Fruit fly (Drosophila melanogaster) whole organism, embryonic: ENCODE measurements around the gene CG7362.

Experiments used
- BEAF-32 ChIP-seq: fragments of 200-800 bp; sonication (Bioruptor generic); optimal IDR thresholded peaks from 3 replicates; lab custom pipeline; 2017; ENCODE audit warnings: missing biosample characterization, missing genetic modification characterization, mild to moderate bottlenecking, moderate library complexity, missing genetic modification reagents
- CG10147 ChIP-seq: fragments of 200-800 bp; sonication (Bioruptor generic); optimal IDR thresholded peaks from 2 replicates; lab custom pipeline; 2019; ENCODE audit warnings: missing biosample characterization, mild to moderate bottlenecking, missing genetic modification characterization, moderate library complexity
- CG10267 ChIP-seq: fragments of 200-800 bp; sonication (Bioruptor generic); optimal IDR thresholded peaks from 2 replicates; lab custom pipeline; 2018; ENCODE audit warnings: missing biosample characterization, mild to moderate bottlenecking, missing genetic modification characterization, moderate library complexity
- CG10565 ChIP-seq: fragments of 200-800 bp; sonication (Bioruptor generic); optimal IDR thresholded peaks from 3 replicates; lab custom pipeline; 2016; ENCODE audit warnings: missing biosample characterization, mild to moderate bottlenecking, missing genetic modification characterization
- CG11398 ChIP-seq: fragments of 200-800 bp; sonication (Bioruptor generic); optimal IDR thresholded peaks from 2 replicates; lab custom pipeline; 2016; ENCODE audit warnings: missing biosample characterization, missing genetic modification characterization
- CG12104 ChIP-seq: fragments of 200-800 bp; sonication (Bioruptor generic); optimal IDR thresholded peaks from 3 replicates; lab custom pipeline; 2016; ENCODE audit warnings: missing biosample characterization, missing genetic modification characterization
- CG12299 ChIP-seq: fragments of 200-800 bp; sonication (Bioruptor generic); optimal IDR thresholded peaks from 2 replicates; lab custom pipeline; 2018; ENCODE audit warnings: missing biosample characterization, mild to moderate bottlenecking, missing genetic modification characterization
- CG13424 ChIP-seq: fragments of 200-800 bp; sonication (Bioruptor generic); optimal IDR thresholded peaks from 2 replicates; lab custom pipeline; 2019; ENCODE audit warnings: missing biosample characterization, mild to moderate bottlenecking, missing genetic modification characterization, moderate library complexity
- CG13624 ChIP-seq: fragments of 200-800 bp; sonication (Bioruptor generic); optimal IDR thresholded peaks from 2 replicates; lab custom pipeline; 2016; ENCODE audit warnings: missing biosample characterization, missing genetic modification characterization
- CG13894 ChIP-seq: fragments of 200-800 bp; sonication (Bioruptor generic); optimal IDR thresholded peaks from 3 replicates; lab custom pipeline; 2018; ENCODE audit warnings: missing biosample characterization, mild to moderate bottlenecking, missing genetic modification characterization, moderate library complexity
- CG14965 ChIP-seq: fragments of 200-800 bp; sonication (Bioruptor generic); optimal IDR thresholded peaks from 2 replicates; lab custom pipeline; 2016; ENCODE audit warnings: missing biosample characterization, missing genetic modification characterization, borderline replicate concordance
- CG2129 ChIP-seq: fragments of 200-800 bp; sonication (Bioruptor generic); IDR thresholded peaks from 2 replicates; pipeline ENCODE4 v1.3.6; 2022; ENCODE audit warnings: missing biosample characterization, missing genetic modification characterization; ENCODE audit not compliant: partially characterized antibody
- CG30020 ChIP-seq: fragments of 200-800 bp; optimal IDR thresholded peaks from 2 replicates; lab custom pipeline; 2019; ENCODE audit warnings: missing biosample characterization, mild to moderate bottlenecking, missing genetic modification characterization, moderate library complexity
- CG34224 ChIP-seq: fragments of 200-800 bp; sonication (Bioruptor generic); IDR thresholded peaks from 3 replicates; pipeline ENCODE4 v1.3.6; 2022; ENCODE audit warnings: missing biosample characterization, missing genetic modification characterization; ENCODE audit not compliant: partially characterized antibody
- CG3726 ChIP-seq: fragments of 200-800 bp; sonication (Bioruptor generic); IDR thresholded peaks from 3 replicates; pipeline ENCODE4, ENCODE4 v1.3.6; 2022; ENCODE audit warnings: missing biosample characterization, missing genetic modification characterization
- CG4282 ChIP-seq: fragments of 200-800 bp; sonication (Bioruptor generic); optimal IDR thresholded peaks from 2 replicates; lab custom pipeline; 2016; ENCODE audit warnings: missing biosample characterization, missing genetic modification characterization
- CG4328 ChIP-seq: fragments of 200-800 bp; sonication (Bioruptor generic); optimal IDR thresholded peaks from 3 replicates; lab custom pipeline; 2017; ENCODE audit warnings: missing biosample characterization, missing genetic modification reagents, missing genetic modification characterization
- CG6765 ChIP-seq: fragments of 200-800 bp; sonication (Bioruptor generic); optimal IDR thresholded peaks from 3 replicates; lab custom pipeline; 2017; ENCODE audit warnings: missing biosample characterization, mild to moderate bottlenecking, missing genetic modification characterization
- CG9215 ChIP-seq: fragments of 200-800 bp; sonication (Bioruptor generic); IDR thresholded peaks from 2 replicates; pipeline ENCODE4 v1.3.6; 2022; ENCODE audit warnings: missing biosample characterization, missing genetic modification characterization
- CG9727 ChIP-seq: fragments of 200-800 bp; sonication (Bioruptor generic); optimal IDR thresholded peaks from 3 replicates; lab custom pipeline; 2017; ENCODE audit warnings: missing biosample characterization, mild to moderate bottlenecking, missing genetic modification characterization
- D ChIP-seq, 2 experiments: fragments of 200-800 bp in 1 of 2; fragments of >200 bp in 1 of 2; sonication (Bioruptor generic) in 1 of 2; optimal IDR thresholded peaks; 2 replicates in 1 of 2; 3 replicates in 1 of 2; lab custom pipeline; 2017; ENCODE audit warnings: mild to moderate bottlenecking in 1 of 2, missing biosample characterization in 1 of 2, missing genetic modification characterization in 1 of 2, missing genetic modification reagents in 1 of 2
- Elba2 ChIP-seq: fragments of 200-800 bp; sonication (Bioruptor generic); optimal IDR thresholded peaks from 3 replicates; lab custom pipeline; 2016; ENCODE audit warnings: missing biosample characterization, missing genetic modification characterization
- Fer1 ChIP-seq: fragments of 200-800 bp; sonication (Bioruptor generic); optimal IDR thresholded peaks from 2 replicates; lab custom pipeline; 2017; ENCODE audit warnings: missing biosample characterization, mild to moderate bottlenecking, missing genetic modification characterization
- Kr ChIP-seq: fragments of 200-800 bp; sonication (Bioruptor generic); optimal IDR thresholded peaks from 2 replicates; lab custom pipeline; 2017; ENCODE audit warnings: missing biosample characterization, mild to moderate bottlenecking, missing genetic modification characterization
- Lhr ChIP-seq: fragments of 200-800 bp; sonication (Bioruptor generic); optimal IDR thresholded peaks from 3 replicates; lab custom pipeline; 2017; ENCODE audit warnings: mild to moderate bottlenecking, missing biosample characterization, missing genetic modification reagents, missing genetic modification characterization
- PHDP ChIP-seq: fragments of 200-800 bp; sonication (Bioruptor generic); optimal IDR thresholded peaks from 3 replicates; lab custom pipeline; 2018; ENCODE audit warnings: missing biosample characterization, mild to moderate bottlenecking, missing genetic modification characterization, moderate library complexity
- Sry-δ ChIP-seq: fragments of 200-800 bp; sonication (Bioruptor generic); optimal IDR thresholded peaks from 2 replicates; lab custom pipeline; 2016; ENCODE audit warnings: missing biosample characterization, missing genetic modification characterization
- Taf1 ChIP-seq: fragments of 200-800 bp; sonication (Bioruptor generic); IDR thresholded peaks from 2 replicates; pipeline ENCODE4 v1.3.6; 2022; ENCODE audit warnings: missing biosample characterization, missing genetic modification characterization
- az2 ChIP-seq: fragments of 200-800 bp; sonication (Bioruptor generic); optimal IDR thresholded peaks from 3 replicates; lab custom pipeline; 2016; ENCODE audit warnings: missing biosample characterization, missing genetic modification characterization
- bbx ChIP-seq: fragments of 200-800 bp; sonication (Bioruptor generic); IDR thresholded peaks from 2 replicates; pipeline ENCODE4 v1.3.6; 2022; ENCODE audit warnings: missing biosample characterization, missing genetic modification characterization; ENCODE audit not compliant: partially characterized antibody
- bowl ChIP-seq: fragments of 200-800 bp; sonication (Bioruptor generic); IDR thresholded peaks from 2 replicates; pipeline ENCODE4 v1.3.6; 2022; ENCODE audit warnings: missing biosample characterization, missing genetic modification characterization
- chn ChIP-seq: fragments of 200-800 bp; sonication (Bioruptor generic); optimal IDR thresholded peaks from 2 replicates; lab custom pipeline; 2016; ENCODE audit warnings: missing biosample characterization, missing genetic modification characterization
- dmrt99B ChIP-seq: fragments of 200-800 bp; sonication (Bioruptor generic); optimal IDR thresholded peaks from 2 replicates; lab custom pipeline; 2018; ENCODE audit warnings: missing biosample characterization, mild to moderate bottlenecking, missing genetic modification characterization, moderate library complexity
- ewg ChIP-seq: fragments of 200-800 bp; sonication (Bioruptor generic); optimal IDR thresholded peaks from 3 replicates; lab custom pipeline; 2017; ENCODE audit warnings: mild to moderate bottlenecking, missing biosample characterization, missing genetic modification reagents, missing genetic modification characterization
- fd64A ChIP-seq: fragments of 200-800 bp; sonication (Bioruptor generic); optimal IDR thresholded peaks from 3 replicates; lab custom pipeline; 2018; ENCODE audit warnings: missing biosample characterization, mild to moderate bottlenecking, missing genetic modification characterization
- gsb ChIP-seq: fragments of 200-800 bp; sonication (Bioruptor generic); IDR thresholded peaks from 2 replicates; pipeline ENCODE4 v1.3.6; 2022; ENCODE audit warnings: missing biosample characterization, missing genetic modification characterization
- gt ChIP-seq: fragments of 200-800 bp; sonication (Bioruptor generic); IDR thresholded peaks from 2 replicates; pipeline ENCODE4 v1.3.6; 2022; ENCODE audit warnings: missing biosample characterization, missing genetic modification characterization
- ham ChIP-seq: fragments of 200-800 bp; sonication (Bioruptor generic); IDR thresholded peaks from 2 replicates; pipeline ENCODE4 v1.3.6; 2022; ENCODE audit warnings: missing biosample characterization, missing genetic modification characterization
- hbn ChIP-seq: fragments of 200-800 bp; sonication (Bioruptor generic); IDR thresholded peaks from 2 replicates; pipeline ENCODE4 v1.3.6; 2022; ENCODE audit warnings: missing biosample characterization, missing genetic modification characterization; ENCODE audit not compliant: partially characterized antibody
- inv ChIP-seq: fragments of 200-800 bp; sonication (Bioruptor generic); IDR thresholded peaks from 2 replicates; pipeline ENCODE4 v1.3.6; 2022; ENCODE audit warnings: missing biosample characterization, missing genetic modification characterization; ENCODE audit not compliant: partially characterized antibody
- odd ChIP-seq: fragments of 200-800 bp; sonication (Bioruptor generic); optimal IDR thresholded peaks from 2 replicates; lab custom pipeline; 2017; ENCODE audit warnings: missing biosample characterization, mild to moderate bottlenecking, missing genetic modification characterization
- pb ChIP-seq: fragments of 200-800 bp; sonication (Bioruptor generic); optimal IDR thresholded peaks from 3 replicates; lab custom pipeline; 2016; ENCODE audit warnings: missing biosample characterization, missing genetic modification characterization
- pita ChIP-seq: fragments of 200-800 bp; sonication (Bioruptor generic); optimal IDR thresholded peaks from 2 replicates; lab custom pipeline; 2017; ENCODE audit warnings: missing biosample characterization, mild to moderate bottlenecking, missing genetic modification characterization
- ttk ChIP-seq: fragments of 200-800 bp; sonication (Bioruptor generic); IDR thresholded peaks from 2 replicates; pipeline ENCODE4 v2.1.2; 2022; ENCODE audit warnings: missing biosample characterization, missing genetic modification characterization
- unc-4 ChIP-seq: fragments of 200-800 bp; sonication (Bioruptor generic); IDR thresholded peaks from 2 replicates; pipeline ENCODE4 v1.3.6; 2022; ENCODE audit warnings: missing biosample characterization, missing genetic modification characterization; ENCODE audit not compliant: partially characterized antibody
- usp ChIP-seq: fragments of >200 bp; optimal IDR thresholded peaks from 2 replicates; lab custom pipeline; 2017; ENCODE audit warnings: missing biosample characterization, missing genetic modification characterization
- yki ChIP-seq: fragments of >200 bp; optimal IDR thresholded peaks from 3 replicates; lab custom pipeline; 2018
- zf30C ChIP-seq: fragments of 200-800 bp; sonication (Bioruptor generic); optimal IDR thresholded peaks from 3 replicates; lab custom pipeline; 2018; ENCODE audit warnings: missing biosample characterization, mild to moderate bottlenecking, missing genetic modification characterization

Gene CG7362

DNA sequence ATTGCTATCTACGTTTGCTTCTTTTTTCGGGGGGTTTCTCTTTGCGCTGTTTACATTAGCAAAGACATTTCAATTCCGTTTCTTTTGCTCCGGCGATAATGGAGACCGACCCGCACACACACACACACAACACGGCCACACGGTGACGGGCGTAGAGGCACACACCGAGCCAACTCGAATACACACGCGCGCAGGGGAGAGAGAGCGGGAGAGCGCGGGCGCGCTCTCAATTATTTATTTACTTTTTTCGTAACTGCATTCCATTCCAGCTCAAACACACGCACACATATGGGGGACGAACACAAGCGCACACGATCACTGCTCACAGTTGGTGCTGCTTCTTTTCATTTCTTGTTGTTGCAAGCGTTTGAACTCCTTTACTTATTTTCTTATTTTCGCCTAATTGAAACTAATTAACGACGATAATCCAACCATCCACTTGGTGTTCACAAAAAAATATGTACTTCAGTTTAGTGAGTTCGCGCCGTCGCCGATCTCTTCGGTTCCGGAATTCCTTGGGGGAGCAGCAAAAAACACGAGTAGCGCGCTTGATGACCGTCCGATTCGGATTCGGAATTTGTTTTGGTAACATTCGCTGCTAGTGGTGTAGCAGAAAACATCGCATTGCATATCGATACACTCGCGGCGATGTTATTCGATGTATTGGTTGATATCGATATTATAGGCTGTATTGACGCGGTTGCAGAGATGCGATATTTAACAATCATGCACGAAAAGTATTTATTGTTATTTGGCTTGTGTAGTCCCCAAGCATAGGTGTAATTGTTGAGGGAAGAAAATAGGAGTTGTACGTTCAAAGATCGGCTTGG is 30.4 kb downstream of the CG7362 start, which contains the start of gene kibra (continued):
- TF ChIP-seq D (optimal IDR thresholded peaks at IDR 0.05; lab: Kevin White, UChicago) (no peak), D (GFP tag; optimal IDR thresholded peaks at IDR 0.05; lab: Kevin White, UChicago) (peak; percentile 48), CG4282 (peak; percentile 68), CG13624 (GFP tag; lab: Kevin White, UChicago) (peak; percentile 71), CG13424 (tag; lab: Kevin White, UChicago) (peak; percentile 62), CG10147 (GFP tag; lab: Kevin White, UChicago) (peak; percentile 69), Sry-δ (GFP tag; lab: Kevin White, UChicago) (peak; percentile 99), gt (GFP tag; lab: Robert Waterston, UW) (no peak), usp (GFP tag; lab: Kevin White, UChicago) (no peak), CG13894 (peak; percentile 85), bbx (GFP tag; lab: Robert Waterston, UW) (no peak), CG6765 (GFP tag; lab: Kevin White, UChicago) (peak; percentile 49), ttk (GFP tag; lab: Robert Waterston, UW) (no peak), inv (GFP tag; lab: Robert Waterston, UW) (no peak), CG3726 (GFP tag; lab: Robert Waterston, UW) (no peak), CG2129 (GFP tag; lab: Robert Waterston, UW) (no peak), pita (GFP tag; lab: Kevin White, UChicago) (no peak), CG12299 (tag; lab: Kevin White, UChicago) (peak; percentile 12), odd (GFP tag; lab: Kevin White, UChicago) (peak; percentile 30), CG30020 (peak; percentile 88), CG12104 (GFP tag; lab: Kevin White, UChicago) (peak; percentile 42), bowl (GFP tag; lab: Robert Waterston, UW) (no peak), gsb (GFP tag; lab: Robert Waterston, UW) (no peak), CG34224 (no peak), ewg (GFP tag; lab: Kevin White, UChicago) (peak; percentile 41), Fer1 (GFP tag; lab: Kevin White, UChicago) (peak; percentile 60), CG9215 (GFP tag; lab: Robert Waterston, UW) (no peak), zf30C (GFP tag; lab: Kevin White, UChicago) (peak; percentile 11), ham (no peak), yki (lab: Kevin White, UChicago) (peak; percentile 80), Kr (no peak), Taf1 (GFP tag; lab: Robert Waterston, UW) (no peak), pb (GFP tag; lab: Kevin White, UChicago) (peak; percentile 75), Elba2 (GFP tag; lab: Kevin White, UChicago) (peak; percentile 18), fd64A (GFP tag; lab: Kevin White, UChicago) (peak; percentile 51), CG4328 (peak; percentile 42), CG9727 (peak; percentile 72), chn (peak; percentile 59), PHDP (tag; lab: Kevin White, UChicago) (peak; percentile 33), dmrt99B (tag; lab: Kevin White, UChicago) (peak; percentile 51), Lhr (GFP tag; lab: Kevin White, UChicago) (peak; percentile 92), unc-4 (GFP tag; lab: Robert Waterston, UW) (no peak), BEAF-32 (GFP tag; lab: Kevin White, UChicago) (peak; percentile 100), CG10267 (tag; lab: Kevin White, UChicago) (peak; percentile 79), CG10565 (GFP tag; lab: Kevin White, UChicago) (no peak), CG14965 (GFP tag; lab: Kevin White, UChicago) (peak; percentile 43), CG11398 (GFP tag; lab: Kevin White, UChicago) (peak; percentile 37), hbn (GFP tag; lab: Robert Waterston, UW) (no peak), az2 (GFP tag; lab: Kevin White, UChicago) (peak; percentile 60)
